Worm (Caenorhabditis elegans) whole organism, young adult: ENCODE results near the gene eif-2D.

Experiments used
- B0019.2 ChIP-seq: fragments of 200-800 bp; sonication (Bioruptor generic); conservative IDR thresholded peaks from 2 replicates; pipeline ENCODE4 v1.3.6; 2022; ENCODE audit warnings: missing genetic modification reagents, missing genetic modification characterization, missing compliant biosample characterization
- C17E4.6 ChIP-seq: fragments of 200-800 bp; sonication (Bioruptor generic); IDR thresholded peaks from 2 replicates; pipeline ENCODE4 v1.3.6; 2022; ENCODE audit warnings: missing genetic modification reagents, missing genetic modification characterization, missing compliant biosample characterization
- F10E7.11 ChIP-seq: sonication (generic microtip); optimal IDR thresholded peaks from 2 replicates; lab custom pipeline; 2017; ENCODE audit warnings: mild to moderate bottlenecking, missing genetic modification characterization, moderate library complexity, missing compliant biosample characterization
- F22D6.2 ChIP-seq: sonication (generic microtip); optimal IDR thresholded peaks from 2 replicates; lab custom pipeline; 2016; ENCODE audit warnings: mild to moderate bottlenecking, missing genetic modification characterization, missing compliant biosample characterization
- F23B12.7 ChIP-seq: sonication (generic microtip); optimal IDR thresholded peaks from 2 replicates; lab custom pipeline; 2017; ENCODE audit warnings: missing genetic modification characterization, mild to moderate bottlenecking, missing compliant biosample characterization, antibody characterized with exemption, moderate library complexity; ENCODE audit not compliant: insufficient read depth
- F33H1.4 ChIP-seq: fragments of 200-800 bp; sonication (Bioruptor generic); IDR thresholded peaks from 2 replicates; pipeline ENCODE4 v1.3.6; 2022; ENCODE audit warnings: missing genetic modification reagents, missing genetic modification characterization, missing compliant biosample characterization
- F39B2.1 ChIP-seq: fragments of 200-800 bp; sonication (Bioruptor generic); IDR thresholded peaks from 2 replicates; pipeline ENCODE4 v1.3.6; 2022; ENCODE audit warnings: missing genetic modification reagents, missing genetic modification characterization, missing compliant biosample characterization
- F49E8.2 ChIP-seq: sonication (generic microtip); optimal IDR thresholded peaks from 3 replicates; lab custom pipeline; 2017; ENCODE audit warnings: missing genetic modification characterization, mild to moderate bottlenecking, missing compliant biosample characterization, antibody characterized with exemption, moderate library complexity; ENCODE audit not compliant: insufficient read depth
- F57C9.4 ChIP-seq: sonication (generic microtip); optimal IDR thresholded peaks from 2 replicates; lab custom pipeline; 2017; ENCODE audit warnings: mild to moderate bottlenecking, missing genetic modification characterization, missing compliant biosample characterization
- K12H6.12 ChIP-seq: fragments of 200-800 bp; sonication (Bioruptor generic); optimal IDR thresholded peaks from 2 replicates; lab custom pipeline; 2018; ENCODE audit warnings: mild to moderate bottlenecking, missing genetic modification characterization, missing compliant biosample characterization
- T26A5.8 ChIP-seq: sonication (generic microtip); optimal IDR thresholded peaks from 2 replicates; lab custom pipeline; 2016; ENCODE audit warnings: missing genetic modification characterization, missing compliant biosample characterization
- Y53G8AR.9 ChIP-seq: fragments of 200-800 bp; sonication (Bioruptor generic); conservative IDR thresholded peaks from 2 replicates; pipeline ENCODE4 v1.3.6; 2022; ENCODE audit warnings: missing genetic modification reagents, missing genetic modification characterization, missing compliant biosample characterization
- Y95B8A.8 ChIP-seq: fragments of 200-800 bp; sonication (Bioruptor generic); IDR thresholded peaks from 2 replicates; pipeline ENCODE4 v1.3.6; 2022; ENCODE audit warnings: missing genetic modification reagents, missing genetic modification characterization, missing compliant biosample characterization
- akir-1 ChIP-seq: fragments of 200-800 bp; sonication (Bioruptor generic); optimal IDR thresholded peaks from 2 replicates; lab custom pipeline; 2018; ENCODE audit warnings: mild to moderate bottlenecking, missing genetic modification characterization, moderate library complexity, missing compliant biosample characterization
- aptf-2 ChIP-seq: fragments of 200-800 bp; sonication (Bioruptor generic); conservative IDR thresholded peaks from 2 replicates; pipeline ENCODE4 v1.3.6; 2022; ENCODE audit warnings: missing genetic modification reagents, missing genetic modification characterization, missing compliant biosample characterization
- aptf-3 ChIP-seq: fragments of 200-800 bp; sonication (Bioruptor generic); IDR thresholded peaks from 2 replicates; pipeline ENCODE4 v1.3.6; 2022; ENCODE audit warnings: missing genetic modification characterization, missing compliant biosample characterization
- athp-1 ChIP-seq: sonication (generic microtip); optimal IDR thresholded peaks from 2 replicates; lab custom pipeline; 2017; ENCODE audit warnings: mild to moderate bottlenecking, missing genetic modification characterization, missing compliant biosample characterization
- attf-3 ChIP-seq: fragments of 200-800 bp; sonication (Bioruptor generic); conservative IDR thresholded peaks from 2 replicates; pipeline ENCODE4 v1.3.6; 2022; ENCODE audit warnings: missing genetic modification reagents, missing genetic modification characterization, missing compliant biosample characterization
- attf-6 ChIP-seq: fragments of 200-800 bp; sonication (Bioruptor generic); IDR thresholded peaks from 2 replicates; pipeline ENCODE4 v1.3.6; 2022; ENCODE audit warnings: missing genetic modification reagents, missing genetic modification characterization, missing compliant biosample characterization
- cebp-2 ChIP-seq: fragments of 200-800 bp; sonication (Bioruptor generic); IDR thresholded peaks from 2 replicates; pipeline ENCODE4 v1.3.6; 2022; ENCODE audit warnings: missing genetic modification characterization, missing compliant biosample characterization
- ceh-27 ChIP-seq: fragments of 200-800 bp; sonication (Bioruptor generic); optimal IDR thresholded peaks from 2 replicates; lab custom pipeline; 2018; ENCODE audit warnings: mild to moderate bottlenecking, missing genetic modification characterization, moderate library complexity, missing compliant biosample characterization
- ceh-91 ChIP-seq: fragments of 200-800 bp; sonication (Bioruptor generic); IDR thresholded peaks from 2 replicates; pipeline ENCODE4 v1.3.6; 2022; ENCODE audit warnings: missing genetic modification reagents, missing genetic modification characterization, missing compliant biosample characterization
- chd-7 ChIP-seq: sonication (generic microtip); optimal IDR thresholded peaks from 2 replicates; lab custom pipeline; 2016; ENCODE audit warnings: mild to moderate bottlenecking, missing genetic modification characterization, moderate library complexity, missing compliant biosample characterization
- egl-44 ChIP-seq: fragments of 200-800 bp; sonication (Bioruptor generic); IDR thresholded peaks from 2 replicates; pipeline ENCODE4 v1.3.6; 2022; ENCODE audit warnings: missing genetic modification reagents, missing genetic modification characterization, missing compliant biosample characterization
- egrh-3 ChIP-seq: fragments of 200-800 bp; sonication (Bioruptor generic); IDR thresholded peaks from 2 replicates; pipeline ENCODE4 v1.3.6; 2022; ENCODE audit warnings: missing genetic modification reagents, missing genetic modification characterization, missing compliant biosample characterization
- ekl-4 ChIP-seq: fragments of 200-800 bp; sonication (Bioruptor generic); IDR thresholded peaks from 2 replicates; pipeline ENCODE4 v1.3.6; 2022; ENCODE audit warnings: missing genetic modification reagents, missing genetic modification characterization, missing compliant biosample characterization
- fkh-3 ChIP-seq: sonication (generic microtip); optimal IDR thresholded peaks from 2 replicates; lab custom pipeline; 2016; ENCODE audit warnings: mild to moderate bottlenecking, missing genetic modification characterization, missing compliant biosample characterization
- gei-17 ChIP-seq: fragments of 200-800 bp; sonication (Bioruptor generic); optimal IDR thresholded peaks from 2 replicates; lab custom pipeline; 2018; ENCODE audit warnings: mild to moderate bottlenecking, missing genetic modification characterization, missing compliant biosample characterization
- him-1 ChIP-seq: sonication (generic microtip); optimal IDR thresholded peaks from 2 replicates; lab custom pipeline; 2016; ENCODE audit warnings: missing genotype, missing genetic modification reagents, missing genetic modification characterization, missing compliant biosample characterization
- hlh-26 ChIP-seq: fragments of 200-800 bp; sonication (Bioruptor generic); conservative IDR thresholded peaks from 2 replicates; pipeline ENCODE4 v1.3.6; 2022; ENCODE audit warnings: missing genetic modification reagents, missing genetic modification characterization, missing compliant biosample characterization
- hmg-1.2 ChIP-seq: fragments of 200-800 bp; sonication (Bioruptor generic); IDR thresholded peaks from 2 replicates; pipeline ENCODE4 v1.3.6; 2022; ENCODE audit warnings: missing genetic modification reagents, missing genetic modification characterization, missing compliant biosample characterization
- hrde-1 ChIP-seq: sonication (generic microtip); optimal IDR thresholded peaks from 2 replicates; lab custom pipeline; 2016; ENCODE audit warnings: missing genetic modification characterization, mild to moderate bottlenecking, missing compliant biosample characterization, moderate library complexity, missing genotype, missing genetic modification reagents, borderline replicate concordance
- lag-1 ChIP-seq: fragments of 200-800 bp; sonication (Bioruptor generic); IDR thresholded peaks from 2 replicates; pipeline ENCODE4 v1.3.6; 2022; ENCODE audit warnings: missing genetic modification reagents, missing genetic modification characterization, missing compliant biosample characterization
- let-526 ChIP-seq: fragments of 200-800 bp; sonication (Bioruptor generic); IDR thresholded peaks from 2 replicates; pipeline ENCODE4 v1.3.6; 2022; ENCODE audit warnings: missing genetic modification reagents, missing genetic modification characterization, missing compliant biosample characterization
- madf-3 ChIP-seq: fragments of 200-800 bp; sonication (Bioruptor generic); IDR thresholded peaks from 2 replicates; pipeline ENCODE4 v1.3.6; 2022; ENCODE audit warnings: missing genetic modification reagents, missing genetic modification characterization, missing compliant biosample characterization
- madf-6 ChIP-seq: fragments of 200-800 bp; sonication (Bioruptor generic); IDR thresholded peaks from 2 replicates; pipeline ENCODE4 v1.3.6; 2022; ENCODE audit warnings: missing genetic modification reagents, missing genetic modification characterization, missing compliant biosample characterization
- madf-8 ChIP-seq: fragments of 200-800 bp; sonication (Bioruptor generic); conservative IDR thresholded peaks from 2 replicates; pipeline ENCODE4 v1.3.6; 2022; ENCODE audit warnings: missing genetic modification reagents, missing genetic modification characterization, missing compliant biosample characterization
- mxl-1 ChIP-seq: sonication (generic microtip); optimal IDR thresholded peaks from 2 replicates; lab custom pipeline; 2016; ENCODE audit warnings: missing genetic modification characterization, missing compliant biosample characterization
- nhr-120 ChIP-seq: fragments of 200-800 bp; sonication (Bioruptor generic); IDR thresholded peaks from 2 replicates; pipeline ENCODE4 v1.3.6; 2022; ENCODE audit warnings: missing genetic modification characterization, missing compliant biosample characterization
- nhr-179 ChIP-seq: sonication (generic microtip); optimal IDR thresholded peaks from 2 replicates; lab custom pipeline; 2016; ENCODE audit warnings: mild to moderate bottlenecking, missing genetic modification characterization, missing compliant biosample characterization
- rcor-1 ChIP-seq: fragments of 200-800 bp; sonication (Bioruptor generic); IDR thresholded peaks from 2 replicates; pipeline ENCODE4 v1.3.6; 2022; ENCODE audit warnings: missing genetic modification reagents, missing genetic modification characterization, missing compliant biosample characterization
- snpc-3.4 ChIP-seq: sonication (generic microtip); optimal IDR thresholded peaks from 2 replicates; lab custom pipeline; 2017; ENCODE audit warnings: missing genetic modification characterization, mild to moderate bottlenecking, missing compliant biosample characterization, antibody characterized with exemption, moderate library complexity, missing genotype, missing genetic modification reagents
- sptf-2 ChIP-seq: fragments of 200-800 bp; sonication (Bioruptor generic); optimal IDR thresholded peaks from 2 replicates; lab custom pipeline; 2018; ENCODE audit warnings: mild to moderate bottlenecking, missing genetic modification characterization, missing compliant biosample characterization
- tbx-9 ChIP-seq: sonication (generic microtip); optimal IDR thresholded peaks from 2 replicates; lab custom pipeline; 2016; ENCODE audit warnings: borderline replicate concordance, missing genetic modification characterization, inconsistent platforms, missing compliant biosample characterization
- ztf-18 ChIP-seq: sonication (generic microtip); optimal IDR thresholded peaks from 2 replicates; lab custom pipeline; 2016; ENCODE audit warnings: missing genotype, mild to moderate bottlenecking, missing genetic modification characterization, missing compliant biosample characterization
- ztf-26 ChIP-seq: sonication (generic microtip); optimal IDR thresholded peaks from 2 replicates; lab custom pipeline; 2017; ENCODE audit warnings: missing genetic modification characterization, missing compliant biosample characterization
- ztf-3 ChIP-seq: fragments of 200-800 bp; sonication (Bioruptor generic); optimal IDR thresholded peaks from 2 replicates; lab custom pipeline; 2018; ENCODE audit warnings: mild to moderate bottlenecking, missing genetic modification characterization, missing compliant biosample characterization
- ztf-6 ChIP-seq: fragments of 200-800 bp; sonication (Bioruptor generic); IDR thresholded peaks from 2 replicates; pipeline ENCODE4 v1.3.6; 2022; ENCODE audit warnings: missing genetic modification reagents, missing genetic modification characterization, missing compliant biosample characterization

Gene eif-2D

DNA sequence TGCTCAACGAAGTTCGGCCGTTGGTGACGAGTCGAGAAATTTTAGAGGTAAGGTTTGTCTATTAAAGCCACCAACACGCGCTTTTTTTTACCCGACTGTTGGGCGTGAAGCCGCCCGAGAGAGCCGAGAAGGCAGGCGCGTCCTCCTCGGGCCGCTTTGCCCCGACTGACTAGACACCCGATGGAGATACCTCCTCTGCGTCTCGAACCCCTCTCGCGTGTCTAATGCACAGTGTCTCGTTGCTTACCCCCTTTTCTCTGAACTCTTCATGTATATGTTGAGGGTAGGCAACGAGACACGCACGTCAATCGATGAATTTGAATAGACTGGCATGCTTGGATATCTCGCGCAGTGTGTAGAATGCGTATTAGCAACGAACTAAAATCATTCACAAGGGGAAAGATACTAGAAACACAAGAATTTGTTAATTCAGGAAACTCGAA, 29.8 kb upstream of the eif-2D start (continued):
- TF ChIP-seq ztf-18 (tag; lab: Kevin White, UChicago) (peak; percentile 28), C17E4.6 (peak; percentile 95), hrde-1 (tag; lab: Kevin White, UChicago) (peak; percentile 94), attf-6 (GFP tag; lab: Robert Waterston, UW) (peak; percentile 92), nhr-120 (peak; percentile 98; the same call in 1 of the 2 replicates), F22D6.2 (tag; lab: Kevin White, UChicago) (peak; percentile 16), attf-3 (GFP tag; lab: Robert Waterston, UW) (peak; percentile 74), F49E8.2 (tag; lab: Kevin White, UChicago) (peak; percentile 33), madf-6 (peak; percentile 91), gei-17 (peak; percentile 91), madf-3 (GFP tag; lab: Robert Waterston, UW) (peak; percentile 97), B0019.2 (GFP tag; lab: Robert Waterston, UW) (peak; percentile 67), T26A5.8 (peak; percentile 98), F39B2.1 (GFP tag; lab: Robert Waterston, UW) (peak; percentile 90), K12H6.12 (tag; lab: Kevin White, UChicago) (peak; percentile 90), ztf-6 (peak; percentile 83), ceh-91 (GFP tag; lab: Robert Waterston, UW) (peak; percentile 73), hmg-1.2 (GFP tag; lab: Robert Waterston, UW) (peak; percentile 93), athp-1 (peak; percentile 99), tbx-9 (tag; lab: Kevin White, UChicago) (peak; percentile 99), F10E7.11 (tag; lab: Kevin White, UChicago) (peak; percentile 100), F33H1.4 (GFP tag; lab: Robert Waterston, UW) (no peak; the same call in 1 of the 2 replicates), Y95B8A.8 (peak; percentile 96), egl-44 (GFP tag; lab: Robert Waterston, UW) (peak; percentile 90; the same call in 1 of the 2 replicates), lag-1 (0 out of 2 replicates have a peak, but pooled peaks have one; percentile 70), madf-8 (no peak), ekl-4 (GFP tag; lab: Robert Waterston, UW) (peak; percentile 98), let-526 (peak; percentile 97), F57C9.4 (tag; lab: Kevin White, UChicago) (peak; percentile 98), chd-7 (tag; lab: Kevin White, UChicago) (peak; percentile 99), hlh-26 (GFP tag; lab: Robert Waterston, UW) (0 out of 2 replicates have a peak, but pooled peaks have one; percentile 78), egrh-3 (GFP tag; lab: Robert Waterston, UW) (peak; percentile 91), ztf-26 (tag; lab: Kevin White, UChicago) (peak; percentile 96), cebp-2 (GFP tag; lab: Robert Waterston, UW) (peak; percentile 100), ztf-3 (peak; percentile 94), him-1 (peak; percentile 43), aptf-2 (GFP tag; lab: Robert Waterston, UW) (peak; percentile 86), rcor-1 (GFP tag; lab: Robert Waterston, UW) (peak; percentile 79), akir-1 (GFP tag; lab: Kevin White, UChicago) (peak; percentile 78), nhr-179 (tag; lab: Kevin White, UChicago) (peak; percentile 12), mxl-1 (tag; lab: Kevin White, UChicago) (peak; percentile 67), aptf-3 (GFP tag; lab: Robert Waterston, UW) (peak; percentile 99), F23B12.7 (no peak), sptf-2 (GFP tag; lab: Kevin White, UChicago) (no peak), fkh-3 (tag; lab: Kevin White, UChicago) (peak; percentile 99), snpc-3.4 (tag; lab: Kevin White, UChicago) (no peak), ceh-27 (GFP tag; lab: Kevin White, UChicago) (peak; percentile 88), Y53G8AR.9 (peak; percentile 97)
